Fruit fly (Drosophila melanogaster) whole organism, embryonic: Measurements from ENCODE around the gene CG15472.
A peak's percentile ranks its signal among the peaks of the same experiment; 100 is the strongest.

ENCODE experiments used
- Ada2b ChIP-seq: fragments of 200-800 bp; sonication (Bioruptor generic); IDR thresholded peaks from 2 replicates; pipeline ENCODE4 v1.3.6; 2022; ENCODE audit warnings: missing biosample characterization, missing genetic modification characterization
- Blimp-1 ChIP-seq: fragments of 200-800 bp; sonication (Bioruptor generic); optimal IDR thresholded peaks from 3 replicates; lab custom pipeline; 2018; ENCODE audit warnings: missing biosample characterization, missing genetic modification characterization, mild to moderate bottlenecking, moderate library complexity, missing genetic modification reagents
- Bteb2 ChIP-seq: fragments of 200-800 bp; sonication (Bioruptor generic); optimal IDR thresholded peaks from 2 replicates; lab custom pipeline; 2016; ENCODE audit warnings: missing biosample characterization, missing genetic modification characterization
- CG10147 ChIP-seq: fragments of 200-800 bp; sonication (Bioruptor generic); optimal IDR thresholded peaks from 2 replicates; lab custom pipeline; 2019; ENCODE audit warnings: missing biosample characterization, mild to moderate bottlenecking, missing genetic modification characterization, moderate library complexity
- CG11723 ChIP-seq: fragments of 200-800 bp; sonication (Bioruptor generic); optimal IDR thresholded peaks from 2 replicates; lab custom pipeline; 2017; ENCODE audit warnings: missing biosample characterization, mild to moderate bottlenecking, missing genetic modification characterization
- CG13296 ChIP-seq: fragments of 200-800 bp; sonication (Bioruptor generic); optimal IDR thresholded peaks from 3 replicates; lab custom pipeline; 2018; ENCODE audit warnings: missing biosample characterization, mild to moderate bottlenecking, missing genetic modification characterization
- CG13424 ChIP-seq: fragments of 200-800 bp; sonication (Bioruptor generic); optimal IDR thresholded peaks from 2 replicates; lab custom pipeline; 2019; ENCODE audit warnings: missing biosample characterization, mild to moderate bottlenecking, missing genetic modification characterization, moderate library complexity
- CG16863 ChIP-seq: fragments of 200-800 bp; sonication (Bioruptor generic); optimal IDR thresholded peaks from 3 replicates; lab custom pipeline; 2016; ENCODE audit warnings: missing biosample characterization, missing genetic modification characterization
- CG1832 ChIP-seq: fragments of 200-800 bp; sonication (Bioruptor generic); optimal IDR thresholded peaks from 2 replicates; lab custom pipeline; 2017; ENCODE audit warnings: missing biosample characterization, mild to moderate bottlenecking, missing genetic modification characterization, inconsistent platforms
- CG2678 ChIP-seq: fragments of 200-800 bp; sonication (Bioruptor generic); optimal IDR thresholded peaks from 3 replicates; lab custom pipeline; 2019; ENCODE audit warnings: missing biosample characterization, mild to moderate bottlenecking, missing genetic modification characterization, moderate library complexity
- CG30020 ChIP-seq: fragments of 200-800 bp; optimal IDR thresholded peaks from 2 replicates; lab custom pipeline; 2019; ENCODE audit warnings: missing biosample characterization, mild to moderate bottlenecking, missing genetic modification characterization, moderate library complexity
- CG31441 ChIP-seq: fragments of 200-800 bp; sonication (Bioruptor generic); IDR thresholded peaks from 2 replicates; pipeline ENCODE4 v1.3.6; 2022; ENCODE audit warnings: missing biosample characterization, missing genetic modification characterization
- CG3838 ChIP-seq: fragments of 200-800 bp; sonication (Bioruptor generic); optimal IDR thresholded peaks from 3 replicates; lab custom pipeline; 2016; ENCODE audit warnings: missing biosample characterization, missing genetic modification characterization
- CG4707 ChIP-seq: fragments of 200-800 bp; sonication (Bioruptor generic); optimal IDR thresholded peaks from 2 replicates; lab custom pipeline; 2018; ENCODE audit warnings: missing biosample characterization, mild to moderate bottlenecking, missing genetic modification characterization, moderate library complexity
- CG6854 ChIP-seq: fragments of 200-800 bp; sonication (Bioruptor generic); optimal IDR thresholded peaks from 3 replicates; lab custom pipeline; 2017; ENCODE audit warnings: missing biosample characterization, mild to moderate bottlenecking, missing genetic modification characterization
- CG7556 ChIP-seq: fragments of 200-800 bp; sonication (Bioruptor generic); optimal IDR thresholded peaks from 2 replicates; lab custom pipeline; 2017; ENCODE audit warnings: missing biosample characterization, mild to moderate bottlenecking, missing genetic modification characterization
- CG7963 ChIP-seq: fragments of 200-800 bp; sonication (Bioruptor generic); IDR thresholded peaks from 3 replicates; pipeline ENCODE4 v1.3.6; 2022; ENCODE audit warnings: missing biosample characterization, missing genetic modification characterization; ENCODE audit not compliant: partially characterized antibody
- CG8281 ChIP-seq: fragments of 200-800 bp; sonication (Bioruptor generic); optimal IDR thresholded peaks from 2 replicates; lab custom pipeline; 2018; ENCODE audit warnings: missing biosample characterization, mild to moderate bottlenecking, missing genetic modification characterization, moderate library complexity
- CG8924 ChIP-seq: fragments of 200-800 bp; optimal IDR thresholded peaks from 3 replicates; lab custom pipeline; 2019; ENCODE audit warnings: missing biosample characterization, mild to moderate bottlenecking, missing genetic modification characterization, moderate library complexity
- CG9215 ChIP-seq: fragments of 200-800 bp; sonication (Bioruptor generic); IDR thresholded peaks from 2 replicates; pipeline ENCODE4 v1.3.6; 2022; ENCODE audit warnings: missing biosample characterization, missing genetic modification characterization
- E2f1 ChIP-seq: fragments of 200-800 bp; sonication (Bioruptor generic); IDR thresholded peaks from 2 replicates; pipeline ENCODE4 v1.3.6; 2022; ENCODE audit warnings: missing biosample characterization, missing genetic modification characterization
- Fer1 ChIP-seq: fragments of 200-800 bp; sonication (Bioruptor generic); optimal IDR thresholded peaks from 2 replicates; lab custom pipeline; 2017; ENCODE audit warnings: missing biosample characterization, mild to moderate bottlenecking, missing genetic modification characterization
- H2.0 ChIP-seq: fragments of 200-800 bp; sonication (Bioruptor generic); IDR thresholded peaks from 2 replicates; pipeline ENCODE4 v1.3.6; 2022; ENCODE audit warnings: missing biosample characterization, missing genetic modification characterization
- Hsf ChIP-seq: fragments of 200-800 bp; sonication (Bioruptor generic); optimal IDR thresholded peaks from 3 replicates; lab custom pipeline; 2016; ENCODE audit warnings: missing biosample characterization, missing genetic modification characterization
- Mad ChIP-seq: fragments of 200-800 bp; sonication (Bioruptor generic); optimal IDR thresholded peaks from 2 replicates; lab custom pipeline; 2016; ENCODE audit warnings: missing biosample characterization, missing genetic modification characterization
- Meics ChIP-seq: fragments of 200-800 bp; sonication (Bioruptor generic); optimal IDR thresholded peaks from 2 replicates; lab custom pipeline; 2017; ENCODE audit warnings: missing biosample characterization, mild to moderate bottlenecking, missing genetic modification characterization
- Nf-YA ChIP-seq: fragments of 200-800 bp; sonication (Bioruptor generic); IDR thresholded peaks from 2 replicates; pipeline ENCODE4 v1.3.6; 2022; ENCODE audit warnings: missing biosample characterization, missing genetic modification characterization
- Oli ChIP-seq: fragments of 200-800 bp; sonication (Bioruptor generic); optimal IDR thresholded peaks from 2 replicates; lab custom pipeline; 2018; ENCODE audit warnings: missing biosample characterization, mild to moderate bottlenecking, missing genetic modification characterization, moderate library complexity
- btn ChIP-seq: fragments of 200-800 bp; sonication (Bioruptor generic); optimal IDR thresholded peaks from 2 replicates; lab custom pipeline; 2016; ENCODE audit warnings: missing biosample characterization, missing genetic modification characterization
- caup ChIP-seq: fragments of 200-800 bp; sonication (Bioruptor generic); optimal IDR thresholded peaks from 3 replicates; lab custom pipeline; 2017; ENCODE audit warnings: missing biosample characterization, mild to moderate bottlenecking, missing genetic modification characterization, moderate library complexity; ENCODE audit not compliant: severe bottlenecking
- chif ChIP-seq, 2 experiments: fragments of 200-800 bp; sonication (Bioruptor generic); optimal IDR thresholded peaks; 3 replicates each; lab custom pipeline; 2016; ENCODE audit warnings: missing biosample characterization in 2 of 2, missing genetic modification characterization in 2 of 2
- ci ChIP-seq: fragments of 200-800 bp; sonication (Bioruptor generic); IDR thresholded peaks from 3 replicates; pipeline ENCODE4 v1.3.6; 2022; ENCODE audit warnings: missing biosample characterization, missing genetic modification characterization
- dmrt99B ChIP-seq: fragments of 200-800 bp; sonication (Bioruptor generic); optimal IDR thresholded peaks from 2 replicates; lab custom pipeline; 2018; ENCODE audit warnings: missing biosample characterization, mild to moderate bottlenecking, missing genetic modification characterization, moderate library complexity
- dpn ChIP-seq, 2 experiments: fragments of 200-800 bp; sonication (Bioruptor generic); optimal IDR thresholded peaks; 3 replicates each; lab custom pipeline; 2016; ENCODE audit warnings: missing biosample characterization in 2 of 2, missing genetic modification characterization in 2 of 2
- dysf ChIP-seq: fragments of 200-800 bp; sonication (Bioruptor generic); IDR thresholded peaks from 3 replicates; pipeline ENCODE4 v1.3.6; 2022; ENCODE audit warnings: missing biosample characterization, missing genetic modification characterization
- fd96Cb ChIP-seq: fragments of 200-800 bp; sonication (Bioruptor generic); optimal IDR thresholded peaks from 2 replicates; lab custom pipeline; 2018; ENCODE audit warnings: missing biosample characterization, mild to moderate bottlenecking, missing genetic modification characterization, moderate library complexity
- gcm2 ChIP-seq: fragments of 200-800 bp; sonication (Bioruptor generic); optimal IDR thresholded peaks from 2 replicates; lab custom pipeline; 2016; ENCODE audit warnings: missing biosample characterization, missing genetic modification characterization
- grau ChIP-seq: fragments of 200-800 bp; optimal IDR thresholded peaks from 3 replicates; lab custom pipeline; 2019; ENCODE audit warnings: missing biosample characterization, mild to moderate bottlenecking, missing genetic modification characterization, moderate library complexity
- h ChIP-seq: fragments of >200 bp; optimal IDR thresholded peaks from 2 replicates; lab custom pipeline; 2017
- jing ChIP-seq: fragments of 200-800 bp; sonication (Bioruptor generic); optimal IDR thresholded peaks from 2 replicates; lab custom pipeline; 2018; ENCODE audit warnings: missing biosample characterization, mild to moderate bottlenecking, missing genetic modification characterization
- knrl ChIP-seq: fragments of 200-800 bp; sonication (Bioruptor generic); IDR thresholded peaks from 3 replicates; pipeline ENCODE4 v1.3.6; 2022; ENCODE audit warnings: missing biosample characterization, missing genetic modification characterization; ENCODE audit not compliant: partially characterized antibody
- lilli ChIP-seq: fragments of 200-800 bp; sonication (Bioruptor generic); optimal IDR thresholded peaks from 3 replicates; lab custom pipeline; 2016; ENCODE audit warnings: missing biosample characterization, missing genetic modification characterization
- nmo ChIP-seq: fragments of 200-800 bp; sonication (Bioruptor generic); optimal IDR thresholded peaks from 2 replicates; lab custom pipeline; 2018; ENCODE audit warnings: missing biosample characterization, mild to moderate bottlenecking, missing genetic modification characterization, moderate library complexity
- phol ChIP-seq: fragments of 200-800 bp; sonication (Bioruptor generic); optimal IDR thresholded peaks from 3 replicates; lab custom pipeline; 2018; ENCODE audit warnings: missing biosample characterization, mild to moderate bottlenecking, missing genetic modification characterization, moderate library complexity
- row ChIP-seq: fragments of 200-800 bp; sonication (Bioruptor generic); IDR thresholded peaks from 3 replicates; pipeline ENCODE4 v1.3.6; 2022; ENCODE audit warnings: missing biosample characterization, missing genetic modification characterization
- sisA ChIP-seq: fragments of 200-800 bp; sonication (Bioruptor generic); IDR thresholded peaks from 2 replicates; pipeline ENCODE4 v1.3.6; 2022; ENCODE audit warnings: missing biosample characterization, missing genetic modification characterization
- slbo ChIP-seq: fragments of 200-800 bp; sonication (Bioruptor generic); IDR thresholded peaks from 2 replicates; pipeline ENCODE4 v1.3.6; 2022; ENCODE audit warnings: missing biosample characterization, missing genetic modification characterization
- ttk ChIP-seq: fragments of 200-800 bp; sonication (Bioruptor generic); IDR thresholded peaks from 2 replicates; pipeline ENCODE4 v2.1.2; 2022; ENCODE audit warnings: missing biosample characterization, missing genetic modification characterization
- unpg ChIP-seq: fragments of 200-800 bp; sonication (Bioruptor generic); optimal IDR thresholded peaks from 3 replicates; lab custom pipeline; 2018; ENCODE audit warnings: missing biosample characterization, mild to moderate bottlenecking, missing genetic modification characterization, moderate library complexity
- vfl ChIP-seq: fragments of 200-800 bp; sonication (Bioruptor generic); optimal IDR thresholded peaks from 2 replicates; lab custom pipeline; 2016; ENCODE audit warnings: missing biosample characterization, missing genetic modification characterization
- wor ChIP-seq: fragments of 200-800 bp; sonication (Bioruptor generic); IDR thresholded peaks from 2 replicates; pipeline ENCODE4 v1.3.6; 2022; ENCODE audit warnings: missing biosample characterization, missing genetic modification characterization

CG15472 gene

DNA sequence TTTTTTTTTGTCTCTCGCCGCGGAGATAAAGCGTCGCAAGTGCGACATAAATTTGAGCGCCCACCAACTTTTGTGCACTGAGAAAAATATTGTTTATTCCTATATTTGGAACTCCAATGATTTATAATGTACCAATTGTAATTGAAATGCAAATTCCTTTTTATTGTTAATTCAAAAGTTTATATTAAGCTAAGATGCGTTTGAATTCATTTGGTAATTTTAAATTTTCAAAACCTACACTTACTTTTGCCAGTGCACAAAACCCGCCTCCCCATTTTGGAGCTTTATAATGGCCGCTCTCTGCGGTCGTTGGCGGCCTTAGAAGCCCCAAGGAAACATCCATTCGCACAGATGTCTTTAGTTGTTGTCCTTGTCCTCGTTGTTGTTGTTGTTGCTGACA lies 7.7 kb downstream of the CG15472 start (continued):
- TF ChIP-seq CG13296 (peak; percentile 38), slbo (GFP tag; lab: Robert Waterston, UW) (peak; percentile 46), Hsf (GFP tag; lab: Kevin White, UChicago) (peak; percentile 6), CG30020 (tag; lab: Kevin White, UChicago) (no peak), ci (GFP tag; lab: Robert Waterston, UW) (no peak), CG4707 (no peak), row (GFP tag; lab: Robert Waterston, UW) (peak; percentile 56), CG31441 (peak; percentile 45), sisA (0 out of 2 replicates have a peak, but pooled peaks have one; percentile 18), unpg (GFP tag; lab: Kevin White, UChicago) (peak; percentile 45), CG3838 (GFP tag; lab: Kevin White, UChicago) (no peak), gcm2 (GFP tag; lab: Kevin White, UChicago) (no peak), Fer1 (peak; percentile 54), E2f1 (GFP tag; lab: Robert Waterston, UW) (peak; percentile 21; the same call in 1 of the 2 replicates), H2.0 (GFP tag; lab: Robert Waterston, UW) (peak; percentile 20; the same call in 1 of the 2 replicates), CG9215 (0 out of 2 replicates have a peak, but pooled peaks have one; percentile 6), fd96Cb (tag; lab: Kevin White, UChicago) (peak; percentile 11), Oli (tag; lab: Kevin White, UChicago) (peak; percentile 13), wor (GFP tag; lab: Robert Waterston, UW) (no peak), Meics (GFP tag; lab: Kevin White, UChicago) (peak; percentile 45), CG11723 (GFP tag; lab: Kevin White, UChicago) (no peak), caup (peak; percentile 20), Mad (GFP tag; lab: Kevin White, UChicago) (no peak), CG1832 (GFP tag; lab: Kevin White, UChicago) (no peak), phol (peak; percentile 35), Ada2b (GFP tag; lab: Robert Waterston, UW) (peak; percentile 21; the same call in 1 of the 2 replicates), vfl (GFP tag; lab: Kevin White, UChicago) (no peak), CG10147 (GFP tag; lab: Kevin White, UChicago) (peak; percentile 35), CG8281 (tag; lab: Kevin White, UChicago) (no peak), dmrt99B (tag; lab: Kevin White, UChicago) (peak; percentile 38), Bteb2 (GFP tag; lab: Kevin White, UChicago) (peak; percentile 40), CG13424 (tag; lab: Kevin White, UChicago) (peak; percentile 41), grau (peak; percentile 43), jing (no peak), dpn (GFP tag; optimal IDR thresholded peaks at IDR 0.05; lab: Kevin White, UChicago) (peak in 1 of 2 experiments; percentile 8), Blimp-1 (peak; percentile 26), lilli (GFP tag; lab: Kevin White, UChicago) (peak; percentile 40), ttk (peak; percentile 28; the same call in 1 of the 2 replicates), chif (GFP tag; optimal IDR thresholded peaks at IDR 0.05; lab: Kevin White, UChicago) (peak in 1 of 2 experiments; percentile 25), CG6854 (GFP tag; lab: Kevin White, UChicago) (peak; percentile 5), CG2678 (peak; percentile 60), nmo (GFP tag; lab: Kevin White, UChicago) (peak; percentile 30), CG16863 (GFP tag; lab: Kevin White, UChicago) (no peak), CG7963 (GFP tag; lab: Robert Waterston, UW) (no peak), CG7556 (GFP tag; lab: Kevin White, UChicago) (peak; percentile 46), btn (GFP tag; lab: Kevin White, UChicago) (no peak), dysf (GFP tag; lab: Robert Waterston, UW) (0 out of 3 replicates have a peak, but pooled peaks have one; percentile 23), h (lab: Kevin White, UChicago) (no peak), knrl (no peak), Nf-YA (GFP tag; lab: Robert Waterston, UW) (no peak), CG8924 (tag; lab: Kevin White, UChicago) (peak; percentile 23)
